Worm (Caenorhabditis elegans) whole organism, L2 larva: ENCODE data around the gene hcp-2.

Source experiments
- C34F6.9 ChIP-seq: fragments of 150-350 bp; optimal IDR thresholded peaks from 2 replicates; lab custom pipeline; 2014; ENCODE audit warnings: missing biosample characterization, missing genetic modification characterization
- F13H6.1 ChIP-seq: sonication (generic microtip); optimal IDR thresholded peaks from 2 replicates; lab custom pipeline; 2016; ENCODE audit warnings: missing genetic modification characterization, missing compliant biosample characterization
- R02D3.7 ChIP-seq: fragments of 150-350 bp; optimal IDR thresholded peaks from 2 replicates; lab custom pipeline; 2014; ENCODE audit warnings: missing biosample characterization, missing genetic modification characterization
- Y55F3AM.14 ChIP-seq: fragments of 200-800 bp; sonication (Bioruptor generic); optimal IDR thresholded peaks from 2 replicates; lab custom pipeline; 2018; ENCODE audit warnings: mild to moderate bottlenecking, missing genetic modification characterization, missing compliant biosample characterization
- ZK546.5 ChIP-seq: sonication (generic microtip); optimal IDR thresholded peaks from 2 replicates; lab custom pipeline; 2017; ENCODE audit warnings: missing biosample characterization, missing genetic modification characterization
- alr-1 ChIP-seq: fragments of 150-350 bp; optimal IDR thresholded peaks from 2 replicates; lab custom pipeline; 2014; ENCODE audit warnings: missing biosample characterization, missing genetic modification characterization
- aly-2 ChIP-seq: fragments of 150-350 bp; optimal IDR thresholded peaks from 2 replicates; lab custom pipeline; 2014; ENCODE audit warnings: missing biosample characterization, missing genetic modification characterization
- ama-1 ChIP-seq: fragments of 150-350 bp; optimal IDR thresholded peaks from 2 replicates; lab custom pipeline; 2018; ENCODE audit warnings: inconsistent platforms
- blmp-1 ChIP-seq: sonication (generic microtip); optimal IDR thresholded peaks from 2 replicates; lab custom pipeline; 2017; ENCODE audit warnings: missing genetic modification characterization, mild to moderate bottlenecking, missing compliant biosample characterization, antibody characterized with exemption, moderate library complexity; ENCODE audit not compliant: insufficient read depth
- ceh-16 ChIP-seq: fragments of 150-350 bp; optimal IDR thresholded peaks from 2 replicates; lab custom pipeline; 2014; ENCODE audit warnings: missing biosample characterization, missing genetic modification characterization
- ceh-82 ChIP-seq: fragments of 150-350 bp; optimal IDR thresholded peaks from 2 replicates; lab custom pipeline; 2014; ENCODE audit warnings: missing biosample characterization, missing genetic modification characterization
- crh-2 ChIP-seq: sonication (generic microtip); optimal IDR thresholded peaks from 2 replicates; lab custom pipeline; 2017; ENCODE audit warnings: missing biosample characterization, missing genetic modification characterization
- dmd-4 ChIP-seq: sonication (generic microtip); optimal IDR thresholded peaks from 2 replicates; lab custom pipeline; 2017; ENCODE audit warnings: missing biosample characterization, missing genetic modification characterization
- egl-27 ChIP-seq: sonication (generic microtip); optimal IDR thresholded peaks from 3 replicates; lab custom pipeline; 2017; ENCODE audit warnings: missing biosample characterization, missing genetic modification reagents, missing genetic modification characterization
- elt-1 ChIP-seq: fragments of 150-350 bp; optimal IDR thresholded peaks from 2 replicates; lab custom pipeline; 2014; ENCODE audit warnings: missing biosample characterization, missing genetic modification characterization
- elt-3 ChIP-seq: sonication (generic microtip); optimal IDR thresholded peaks from 2 replicates; lab custom pipeline; 2017; ENCODE audit warnings: missing biosample characterization, missing genetic modification characterization
- lin-11 ChIP-seq: fragments of 150-350 bp; sonication (generic microtip); optimal IDR thresholded peaks from 2 replicates; lab custom pipeline; 2014; ENCODE audit warnings: missing biosample characterization, missing genetic modification characterization, inconsistent platforms, mixed read lengths
- lin-39 ChIP-seq: fragments of 150-350 bp; optimal IDR thresholded peaks from 2 replicates; lab custom pipeline; 2014; ENCODE audit warnings: missing biosample characterization, missing genetic modification reagents, missing genetic modification characterization
- mbf-1 ChIP-seq: sonication (generic microtip); optimal IDR thresholded peaks from 2 replicates; lab custom pipeline; 2017; ENCODE audit warnings: missing biosample characterization, missing genetic modification characterization
- mdl-1 ChIP-seq, 2 experiments: fragments of 150-350 bp in 1 of 2; sonication (generic microtip) in 1 of 2; optimal IDR thresholded peaks; 2 replicates each; lab custom pipeline; 2017; ENCODE audit warnings: missing biosample characterization in 2 of 2, missing genetic modification characterization in 2 of 2
- nhr-10 ChIP-seq: sonication (generic microtip); optimal IDR thresholded peaks from 2 replicates; lab custom pipeline; 2017; ENCODE audit warnings: missing biosample characterization, missing genetic modification characterization
- nhr-11 ChIP-seq: fragments of 150-350 bp; optimal IDR thresholded peaks from 2 replicates; lab custom pipeline; 2014; ENCODE audit warnings: missing biosample characterization, missing genetic modification characterization
- nhr-21 ChIP-seq: fragments of 150-350 bp; optimal IDR thresholded peaks from 2 replicates; lab custom pipeline; 2014; ENCODE audit warnings: missing biosample characterization, missing genetic modification characterization
- nhr-23 ChIP-seq: fragments of 150-350 bp; optimal IDR thresholded peaks from 2 replicates; lab custom pipeline; 2014; ENCODE audit warnings: missing biosample characterization, missing genetic modification reagents, missing genetic modification characterization
- nhr-237 ChIP-seq: fragments of 150-350 bp; optimal IDR thresholded peaks from 2 replicates; lab custom pipeline; 2014; ENCODE audit warnings: missing biosample characterization, missing genetic modification characterization
- nhr-25 ChIP-seq: fragments of 150-350 bp; sonication (generic microtip); optimal IDR thresholded peaks from 3 replicates; lab custom pipeline; 2014; ENCODE audit warnings: missing biosample characterization, missing genetic modification characterization
- sem-4 ChIP-seq: fragments of 150-350 bp; optimal IDR thresholded peaks from 2 replicates; lab custom pipeline; 2014; ENCODE audit warnings: missing biosample characterization, missing genetic modification reagents, missing genetic modification characterization
- skn-1 ChIP-seq: sonication (generic microtip); optimal IDR thresholded peaks from 2 replicates; lab custom pipeline; 2017; ENCODE audit warnings: missing biosample characterization, missing genetic modification characterization
- sma-9 ChIP-seq, 2 experiments: fragments of 150-350 bp in 1 of 2; sonication (generic microtip) in 1 of 2; optimal IDR thresholded peaks; 2 replicates each; lab custom pipeline; 2014 to 2016; ENCODE audit warnings: missing genetic modification characterization in 2 of 2, mild to moderate bottlenecking in 1 of 2, missing biosample characterization in 1 of 2, missing compliant biosample characterization in 1 of 2, missing genetic modification reagents in 1 of 2, moderate library complexity in 1 of 2
- unc-39 ChIP-seq: fragments of 150-350 bp; optimal IDR thresholded peaks from 2 replicates; lab custom pipeline; 2014; ENCODE audit warnings: missing biosample characterization, missing genetic modification characterization
- unc-55 ChIP-seq: fragments of 150-350 bp; sonication (generic microtip); optimal IDR thresholded peaks from 3 replicates; lab custom pipeline; 2014; ENCODE audit warnings: missing biosample characterization, missing genetic modification reagents, missing genetic modification characterization
- unc-62 ChIP-seq: fragments of 150-350 bp; optimal IDR thresholded peaks from 2 replicates; lab custom pipeline; 2014; ENCODE audit warnings: missing biosample characterization, missing genetic modification reagents, missing genetic modification characterization
- zag-1 ChIP-seq: fragments of 150-350 bp; optimal IDR thresholded peaks from 2 replicates; lab custom pipeline; 2014; ENCODE audit warnings: missing biosample characterization, missing genetic modification characterization
- ztf-1 ChIP-seq: fragments of 200-800 bp; sonication (Bioruptor generic); conservative IDR thresholded peaks from 2 replicates; pipeline ENCODE4 v1.3.6; 2022; ENCODE audit warnings: missing genetic modification characterization, missing compliant biosample characterization
- ztf-11 ChIP-seq: sonication (generic microtip); optimal IDR thresholded peaks from 2 replicates; lab custom pipeline; 2017; ENCODE audit warnings: missing biosample characterization, missing genetic modification characterization
- ztf-4 ChIP-seq: fragments of 150-350 bp; optimal IDR thresholded peaks from 2 replicates; lab custom pipeline; 2014; ENCODE audit warnings: missing biosample characterization, missing genetic modification characterization

The hcp-2 gene

ce11 chrV:9664620-9665019, 19.0 kb downstream of the hcp-2 start (continued):
- no peak for TF ChIP-seq aly-2 (tag; lab: Kevin White, UChicago)
- TF ChIP-seq nhr-23 (tag; lab: Kevin White, UChicago) = no peak
- peak; percentile 28 for TF ChIP-seq unc-39 (tag; lab: Kevin White, UChicago)
- peak; percentile 72 for TF ChIP-seq zag-1
- TF ChIP-seq unc-62 (GFP tag; lab: Kevin White, UChicago) = no peak
- TF ChIP-seq nhr-237 (tag; lab: Kevin White, UChicago) = no peak
- no peak for TF ChIP-seq nhr-10 (tag; lab: Kevin White, UChicago)
- peak; percentile 39 for TF ChIP-seq Y55F3AM.14

ce11 chrV:9666394-9666793, 20.7 kb downstream of the hcp-2 start, which contains the start of gene ZK287.1:
Gene ZK287.1 (plus strand): TSS chrV:9666694.
- TF ChIP-seq zag-1 = peak; percentile 28
- no peak for TF ChIP-seq lin-39
- TF ChIP-seq skn-1 (tag; lab: Kevin White, UChicago) = no peak
- no peak for TF ChIP-seq F13H6.1 (tag; lab: Kevin White, UChicago)
- peak; percentile 29 for TF ChIP-seq egl-27 (tag; lab: Kevin White, UChicago)
- TF ChIP-seq ztf-1 (GFP tag; lab: Robert Waterston, UW) = no peak
- TF ChIP-seq sem-4 (tag; lab: Kevin White, UChicago) = no peak
- no peak for TF ChIP-seq ZK546.5 (tag; lab: Kevin White, UChicago)
- no peak for TF ChIP-seq blmp-1 (tag; lab: Kevin White, UChicago)
- TF ChIP-seq unc-39 (tag; lab: Kevin White, UChicago) = no peak
- TF ChIP-seq ztf-11 (tag; lab: Kevin White, UChicago) = no peak
- peak; percentile 35 for TF ChIP-seq unc-55 (GFP tag; lab: Kevin White, UChicago)
- no peak for TF ChIP-seq elt-3

DNA sequence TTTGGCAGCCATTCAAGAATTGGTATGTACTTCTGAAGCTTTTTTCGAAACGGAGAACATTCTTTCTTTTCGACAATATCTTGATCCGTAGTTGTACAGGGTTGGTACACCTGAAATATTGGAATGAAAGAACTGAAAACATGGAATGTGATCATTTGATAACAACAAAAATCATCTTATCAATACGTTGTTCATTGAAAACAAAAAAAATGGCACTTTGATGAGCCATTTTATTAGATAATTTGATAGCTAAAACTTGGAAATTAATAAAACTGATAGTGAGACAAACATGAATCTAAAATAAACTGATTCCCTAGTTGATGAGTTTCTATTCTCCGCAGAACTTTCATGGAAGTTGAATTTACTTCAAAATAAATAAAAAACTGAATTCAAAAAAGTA, 26.8 kb downstream of the hcp-2 start:
- TF ChIP-seq R02D3.7 (tag; lab: Kevin White, UChicago) = no peak
- TF ChIP-seq nhr-11 (tag; lab: Kevin White, UChicago) = no peak
- TF ChIP-seq zag-1 = no peak
- TF ChIP-seq dmd-4 (tag; lab: Kevin White, UChicago) = no peak
- no peak for TF ChIP-seq ceh-82 (tag; lab: Kevin White, UChicago)
- no peak for TF ChIP-seq mbf-1 (tag; lab: Kevin White, UChicago)
- TF ChIP-seq egl-27 (tag; lab: Kevin White, UChicago) = no peak
- TF ChIP-seq ztf-1 (GFP tag; lab: Robert Waterston, UW) = no peak
- TF ChIP-seq mdl-1 (tag; optimal IDR thresholded peaks at IDR 0.05; lab: Kevin White, UChicago) = no peak
- no peak for TF ChIP-seq ama-1 (lab: Kevin White, UChicago)
- TF ChIP-seq crh-2 (tag; lab: Kevin White, UChicago) = no peak
- no peak for TF ChIP-seq F13H6.1 (tag; lab: Kevin White, UChicago)
- TF ChIP-seq nhr-237 (tag; lab: Kevin White, UChicago) = no peak
- TF ChIP-seq sma-9 (GFP tag; optimal IDR thresholded peaks at IDR 0.05; lab: Kevin White, UChicago) = no peak
- TF ChIP-seq sma-9 (tag; optimal IDR thresholded peaks at IDR 0.05; lab: Kevin White, UChicago) = no peak
- TF ChIP-seq elt-1 (tag; lab: Kevin White, UChicago) = no peak

ce11 chrV:9673199-9673843, 27.7 kb downstream of the hcp-2 start, which contains the start of gene sulp-8:
Gene sulp-8 (minus strand): TSS chrV:9673667.
- TF ChIP-seq F13H6.1 (tag; lab: Kevin White, UChicago) (no peak), ama-1 (lab: Kevin White, UChicago) (no peak), C34F6.9 (tag; lab: Kevin White, UChicago) (peak; percentile 32), alr-1 (tag; lab: Kevin White, UChicago) (no peak)

DNA sequence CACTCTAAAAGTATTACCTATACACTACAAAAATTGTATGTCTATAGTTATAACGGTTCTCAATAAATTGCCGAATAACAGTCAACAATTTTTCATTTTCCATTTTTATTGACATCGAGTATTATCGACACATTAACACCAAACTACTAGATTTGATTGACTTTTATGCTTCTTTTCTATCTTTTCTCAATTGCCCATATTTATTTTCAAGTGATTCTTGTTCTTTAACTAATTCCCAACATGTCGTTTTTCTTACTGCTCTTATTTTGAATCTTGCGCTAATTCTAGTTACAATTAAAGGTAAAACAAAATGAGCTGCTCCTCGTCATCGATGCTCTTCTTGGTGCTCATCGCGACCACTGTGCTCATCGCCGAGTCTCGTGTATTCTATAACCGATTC, 32.3 kb downstream of the hcp-2 start, which contains the start of gene cthd-1:
Gene cthd-1, plus strand, starts transcription at position 301 of the 400 bp plus-strand sequence.
- TF ChIP-seq ztf-4 (tag; lab: Kevin White, UChicago) = no peak
- no peak for TF ChIP-seq lin-11 (tag; lab: Kevin White, UChicago)
- no peak for TF ChIP-seq lin-39
- TF ChIP-seq nhr-21 (tag; lab: Kevin White, UChicago) = no peak
- TF ChIP-seq zag-1 = no peak
- TF ChIP-seq ceh-16 (tag; lab: Kevin White, UChicago) = no peak
- TF ChIP-seq Y55F3AM.14 = no peak
- TF ChIP-seq nhr-25 (tag; lab: Kevin White, UChicago) = no peak
- no peak for TF ChIP-seq dmd-4 (tag; lab: Kevin White, UChicago)
- no peak for TF ChIP-seq sem-4 (tag; lab: Kevin White, UChicago)
- TF ChIP-seq alr-1 (tag; lab: Kevin White, UChicago) = no peak
